Worm (Caenorhabditis elegans) whole organism, L4 larva: Measurements from ENCODE around the gene C02H6.3.

Experiments
- F10B5.3 ChIP-seq: sonication (generic microtip); optimal IDR thresholded peaks from 2 replicates; lab custom pipeline; 2016; ENCODE audit warnings: mild to moderate bottlenecking, missing genetic modification characterization, missing compliant biosample characterization
- F26F4.8 ChIP-seq: fragments of 200-800 bp; sonication (Bioruptor generic); conservative IDR thresholded peaks from 2 replicates; pipeline ENCODE4 v1.3.6; 2022; ENCODE audit warnings: missing genetic modification characterization, missing compliant biosample characterization
- F49E8.2 ChIP-seq: sonication (generic microtip); optimal IDR thresholded peaks from 2 replicates; lab custom pipeline; 2016; ENCODE audit warnings: missing compliant biosample characterization, mild to moderate bottlenecking, missing genetic modification characterization, borderline replicate concordance
- R02D3.7 ChIP-seq: fragments of 150-350 bp; sonication (generic microtip); optimal IDR thresholded peaks from 3 replicates; lab custom pipeline; 2014; ENCODE audit warnings: missing biosample characterization, missing genetic modification characterization
- T20F7.1 ChIP-seq: fragments of 200-800 bp; sonication (Bioruptor generic); optimal IDR thresholded peaks from 2 replicates; lab custom pipeline; 2018; ENCODE audit warnings: mild to moderate bottlenecking, missing genetic modification characterization, missing compliant biosample characterization
- ZK546.5 ChIP-seq, 2 experiments: sonication (generic microtip); optimal IDR thresholded peaks; 2 replicates each; lab custom pipeline; 2017; ENCODE audit warnings: missing biosample characterization in 2 of 2, missing genetic modification characterization in 2 of 2
- aha-1 ChIP-seq: fragments of 150-350 bp; peaks from one replicate; lab custom pipeline; 2014; ENCODE audit warnings: missing biosample characterization, missing genetic modification characterization
- ama-1 ChIP-seq: fragments of 150-350 bp; optimal IDR thresholded peaks from 2 replicates; lab custom pipeline; 2014; ENCODE audit warnings: inconsistent platforms, mixed read lengths
- arid-1 ChIP-seq: fragments of 200-800 bp; sonication (Bioruptor generic); conservative IDR thresholded peaks from 2 replicates; pipeline ENCODE4 v1.3.6; 2022; ENCODE audit warnings: missing genetic modification reagents, missing genetic modification characterization, missing compliant biosample characterization
- attf-4 ChIP-seq: sonication (generic microtip); optimal IDR thresholded peaks from 3 replicates; lab custom pipeline; 2017; ENCODE audit warnings: missing biosample characterization, missing genetic modification characterization
- ceh-32 ChIP-seq: sonication (generic microtip); optimal IDR thresholded peaks from 2 replicates; lab custom pipeline; 2016; ENCODE audit warnings: mild to moderate bottlenecking, missing genetic modification characterization, missing compliant biosample characterization; ENCODE audit not compliant: poor library complexity
- ces-1 ChIP-seq: fragments of 150-350 bp; sonication (generic microtip); optimal IDR thresholded peaks from 4 replicates; lab custom pipeline; 2014; ENCODE audit warnings: missing biosample characterization, missing genetic modification reagents, missing genetic modification characterization
- ctbp-1 ChIP-seq: fragments of 200-800 bp; sonication (Bioruptor generic); IDR thresholded peaks from 2 replicates; pipeline ENCODE4 v1.3.6; 2022; ENCODE audit warnings: missing genetic modification reagents, missing genetic modification characterization, missing compliant biosample characterization
- daf-8 ChIP-seq: fragments of 200-800 bp; sonication (Bioruptor generic); IDR thresholded peaks from 2 replicates; pipeline ENCODE4 v1.3.6; 2022; ENCODE audit warnings: missing genetic modification characterization, missing compliant biosample characterization
- duxl-1 ChIP-seq: sonication (generic microtip); optimal IDR thresholded peaks from 2 replicates; lab custom pipeline; 2016; ENCODE audit warnings: mild to moderate bottlenecking, missing genetic modification characterization, moderate library complexity, missing compliant biosample characterization; ENCODE audit not compliant: poor library complexity
- dve-1 ChIP-seq: sonication (generic microtip); optimal IDR thresholded peaks from 2 replicates; lab custom pipeline; 2017; ENCODE audit warnings: antibody characterized with exemption, mild to moderate bottlenecking, missing genetic modification characterization, missing compliant biosample characterization; ENCODE audit not compliant: insufficient read depth
- hif-1 ChIP-seq, 2 experiments: sonication (generic microtip); optimal IDR thresholded peaks; 2 replicates each; lab custom pipeline; 2016 to 2017; ENCODE audit warnings: missing compliant biosample characterization in 2 of 2, missing genetic modification characterization in 2 of 2, missing genetic modification reagents in 2 of 2, missing genotype in 2 of 2, mild to moderate bottlenecking in 1 of 2
- hlh-11 ChIP-seq: fragments of 200-800 bp; sonication (Bioruptor generic); optimal IDR thresholded peaks from 2 replicates; lab custom pipeline; 2018; ENCODE audit warnings: mild to moderate bottlenecking, missing genetic modification characterization, missing compliant biosample characterization
- lin-29 ChIP-seq: fragments of 200-800 bp; sonication (Bioruptor generic); IDR thresholded peaks from 2 replicates; pipeline ENCODE4 v1.3.6; 2022; ENCODE audit warnings: missing genetic modification reagents, missing genetic modification characterization, missing compliant biosample characterization
- lin-38 ChIP-seq: fragments of 200-800 bp; sonication (Bioruptor generic); IDR thresholded peaks from 2 replicates; pipeline ENCODE4 v1.3.6; 2022; ENCODE audit warnings: missing genetic modification reagents, missing genetic modification characterization, missing compliant biosample characterization
- mdt-29 ChIP-seq: fragments of 200-800 bp; sonication (Bioruptor generic); IDR thresholded peaks from 2 replicates; pipeline ENCODE4 v1.3.6; 2022; ENCODE audit warnings: missing genetic modification reagents, missing genetic modification characterization, missing compliant biosample characterization
- nhr-102 ChIP-seq: sonication (generic microtip); optimal IDR thresholded peaks from 2 replicates; lab custom pipeline; 2016; ENCODE audit warnings: mild to moderate bottlenecking, missing genetic modification characterization, moderate library complexity, missing compliant biosample characterization
- nhr-48 ChIP-seq: sonication (generic microtip); optimal IDR thresholded peaks from 2 replicates; lab custom pipeline; 2016; ENCODE audit warnings: mild to moderate bottlenecking, missing genetic modification characterization, missing compliant biosample characterization
- pha-4 ChIP-seq, 2 experiments: fragments of 150-350 bp in 1 of 2; fragments of 200-800 bp in 1 of 2; sonication (Bioruptor generic) in 1 of 2; IDR thresholded peaks in 1 of 2; optimal IDR thresholded peaks in 1 of 2; 2 replicates each; pipeline versions ENCODE4 v1.3.6 to Lab custom; 2014 to 2022; ENCODE audit warnings: missing genetic modification characterization in 2 of 2, missing genetic modification reagents in 2 of 2, missing biosample characterization in 1 of 2, missing compliant biosample characterization in 1 of 2
- sdz-12 ChIP-seq: fragments of 200-800 bp; sonication (Bioruptor generic); optimal IDR thresholded peaks from 2 replicates; lab custom pipeline; 2018; ENCODE audit warnings: mild to moderate bottlenecking, missing genetic modification characterization, missing compliant biosample characterization
- unc-39 ChIP-seq: sonication (generic microtip); optimal IDR thresholded peaks from 2 replicates; lab custom pipeline; 2017; ENCODE audit warnings: missing biosample characterization, missing genetic modification characterization
- unc-62 ChIP-seq, 3 experiments: fragments of 150-350 bp in 1 of 3; sonication (generic microtip); optimal IDR thresholded peaks in 2 of 3; peaks in 1 of 3; 1 replicate in 1 of 3; 2 replicates in 2 of 3; lab custom pipeline; 2014 to 2017; ENCODE audit warnings: missing biosample characterization in 3 of 3, missing genetic modification characterization in 3 of 3, missing genetic modification reagents in 3 of 3, missing genotype in 1 of 3
- zag-1 ChIP-seq: fragments of 150-350 bp; optimal IDR thresholded peaks from 2 replicates; lab custom pipeline; 2014; ENCODE audit warnings: missing biosample characterization, missing genetic modification characterization
- zfp-2 ChIP-seq: sonication (generic microtip); optimal IDR thresholded peaks from 2 replicates; lab custom pipeline; 2016; ENCODE audit warnings: mild to moderate bottlenecking, missing genetic modification characterization, missing compliant biosample characterization
- ztf-7 ChIP-seq: fragments of 150-350 bp; optimal IDR thresholded peaks from 2 replicates; lab custom pipeline; 2014; ENCODE audit warnings: missing biosample characterization, missing genetic modification characterization

C02H6.3 gene

DNA sequence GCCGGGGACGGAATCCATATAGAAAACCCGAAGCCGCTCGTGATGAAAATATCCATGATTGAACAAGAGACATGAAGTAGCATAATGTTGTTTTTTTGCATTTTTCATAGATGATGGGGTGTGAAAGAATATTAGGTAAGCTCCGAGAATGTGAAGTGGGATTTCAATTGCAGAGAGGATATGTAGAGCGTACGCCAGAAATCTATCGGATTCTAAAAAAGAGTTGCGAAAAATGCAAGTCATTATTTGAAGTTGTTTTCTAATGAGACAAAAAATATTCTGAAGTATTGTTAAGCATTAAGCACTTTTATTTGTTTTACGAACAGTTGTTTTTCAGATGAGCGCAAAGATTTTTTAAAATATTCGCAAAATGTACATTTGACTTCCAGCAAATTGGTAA, 36.7 kb upstream of the C02H6.3 start, which contains the start of gene F18E3.10:
TSS of gene F18E3.10 (minus strand) at position 101 of the 400 bp plus-strand sequence.
- TF ChIP-seq nhr-48 (tag; lab: Kevin White, UChicago) = no peak
- TF ChIP-seq unc-62 (GFP tag; optimal IDR thresholded peaks at IDR 0.05 in 1 of 2; lab: Kevin White, UChicago) = peak in 1 of 2 experiments; percentile 74
- TF ChIP-seq unc-62 (tag; optimal IDR thresholded peaks at IDR 0.05; lab: Kevin White, UChicago) = no peak
- TF ChIP-seq pha-4 (GFP tag; IDR thresholded peaks at IDR 0.05; lab: Robert Waterston, UW) = no peak
- TF ChIP-seq pha-4 (tag; optimal IDR thresholded peaks at IDR 0.05; lab: Kevin White, UChicago) = no peak
- no peak for TF ChIP-seq ces-1 (GFP tag; lab: Kevin White, UChicago)
- TF ChIP-seq, all 104 proteins: peak for 1

DNA sequence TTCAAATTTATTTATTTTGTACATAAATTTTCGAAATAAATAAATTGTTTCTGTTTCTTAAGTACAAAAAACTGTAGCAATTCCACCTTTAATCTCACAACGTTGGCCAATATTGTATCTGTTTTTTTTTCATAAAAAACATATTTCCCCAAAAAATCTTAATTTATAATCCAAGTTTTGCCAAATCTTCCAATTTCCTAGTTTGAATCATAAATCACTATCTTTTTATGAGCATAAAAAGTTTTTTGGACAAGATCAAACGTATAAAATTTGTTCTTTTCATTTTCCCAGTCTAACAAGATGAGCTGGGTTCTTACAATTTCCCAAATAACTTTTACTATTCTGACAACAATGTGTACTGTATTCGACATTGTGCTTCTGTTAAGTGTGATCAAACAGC, 32.5 kb upstream of the C02H6.3 start, which contains the start of gene srxa-4:
TSS of gene srxa-4 (plus strand) at position 301 of the 400 bp plus-strand sequence.
- TF ChIP-seq attf-4 (tag; lab: Kevin White, UChicago) (no peak), lin-38 (GFP tag; lab: Robert Waterston, UW) (no peak), unc-39 (no peak), ceh-32 (tag; lab: Kevin White, UChicago) (no peak), ZK546.5 (tag; optimal IDR thresholded peaks at IDR 0.05; lab: Kevin White, UChicago) (no peak), zfp-2 (tag; lab: Kevin White, UChicago) (no peak), ztf-7 (tag; lab: Kevin White, UChicago) (no peak), sdz-12 (GFP tag; lab: Kevin White, UChicago) (no peak), lin-29 (GFP tag; lab: Robert Waterston, UW) (no peak), arid-1 (no peak)
- TF ChIP-seq, all 104 proteins: peak for 0

DNA sequence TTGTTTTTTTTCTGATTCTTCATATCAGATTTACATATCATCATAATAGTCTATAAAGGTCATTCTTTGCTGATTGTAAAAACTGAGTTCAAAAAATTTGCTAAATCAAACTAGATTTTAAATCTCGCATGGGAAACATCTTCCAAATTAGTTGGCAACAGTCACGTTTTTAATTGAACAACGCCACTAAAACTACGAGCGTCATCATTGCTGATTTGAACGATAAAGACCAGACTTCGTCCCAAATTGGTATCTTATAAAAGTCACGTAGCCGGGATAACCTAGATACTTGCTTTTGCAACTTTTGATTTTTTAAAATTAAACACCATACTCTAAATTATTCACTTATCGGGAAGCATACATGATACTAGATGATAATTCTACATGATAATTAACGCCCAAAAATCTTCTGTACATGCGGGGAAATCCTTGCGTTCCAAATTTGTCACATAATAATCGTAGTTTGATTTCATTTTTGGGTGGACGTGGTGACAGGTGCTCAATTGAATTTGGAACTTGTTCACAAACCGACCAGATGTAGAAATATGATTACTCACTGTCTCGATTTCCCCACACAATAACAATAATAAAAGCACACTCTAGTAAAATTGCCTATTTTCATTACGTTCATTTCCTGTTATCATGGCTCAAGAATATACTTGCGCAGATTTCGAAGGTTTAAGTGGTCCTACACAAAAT, 29.5 kb upstream of the C02H6.3 start, which contains the start of gene srw-67:
TSS of gene srw-67 (plus strand) at position 643 of the 699 bp plus-strand sequence.
- TF ChIP-seq duxl-1 (tag; lab: Kevin White, UChicago) (peak; percentile 17), hif-1 (tag; optimal IDR thresholded peaks at IDR 0.05; lab: Kevin White, UChicago) (peak in 1 of 2 experiments; percentile 70), hlh-11 (no peak), F10B5.3 (no peak), ces-1 (GFP tag; lab: Kevin White, UChicago) (no peak), F49E8.2 (tag; lab: Kevin White, UChicago) (no peak), F26F4.8 (GFP tag; lab: Robert Waterston, UW) (no peak), zag-1 (tag; lab: Kevin White, UChicago) (no peak), daf-8 (GFP tag; lab: Robert Waterston, UW) (no peak), dve-1 (tag; lab: Kevin White, UChicago) (no peak), unc-62 (GFP tag; optimal IDR thresholded peaks at IDR 0.05 in 1 of 2; lab: Kevin White, UChicago) (peak in 1 of 2 experiments; percentile 90), unc-62 (tag; optimal IDR thresholded peaks at IDR 0.05; lab: Kevin White, UChicago) (no peak), pha-4 (GFP tag; IDR thresholded peaks at IDR 0.05; lab: Robert Waterston, UW) (no peak), pha-4 (tag; optimal IDR thresholded peaks at IDR 0.05; lab: Kevin White, UChicago) (no peak), R02D3.7 (tag; lab: Kevin White, UChicago) (no peak), aha-1 (peak; percentile 97), mdt-29 (GFP tag; lab: Robert Waterston, UW) (no peak)

DNA sequence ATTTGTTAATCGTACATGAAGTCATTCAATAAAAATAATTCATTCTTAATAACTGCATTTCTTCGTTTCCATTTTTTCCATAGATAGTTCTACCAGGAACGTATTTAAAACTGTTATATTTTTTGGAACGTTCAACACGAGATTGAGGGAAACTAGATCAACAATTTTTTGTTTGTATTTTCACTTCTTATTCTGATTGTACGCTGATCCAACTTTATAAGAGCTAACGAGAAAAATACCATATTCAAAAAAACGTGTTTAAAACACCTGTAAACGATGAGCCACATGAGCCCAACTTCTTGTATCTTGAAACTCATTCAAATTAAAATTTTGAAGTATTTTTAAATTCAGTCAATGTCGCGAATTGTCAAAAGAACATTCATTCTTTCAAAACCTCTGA, 28.9 kb upstream of the C02H6.3 start:
- TF ChIP-seq nhr-102 (tag; lab: Kevin White, UChicago) (peak; percentile 5), ctbp-1 (GFP tag; lab: Robert Waterston, UW) (no peak), aha-1 (peak; percentile 89), ama-1 (lab: Kevin White, UChicago) (no peak), T20F7.1 (GFP tag; lab: Kevin White, UChicago) (peak; percentile 14)
